Worm (Caenorhabditis elegans): ENCODE measurements around the gene F26F2.7.

Gene F26F2.7

DNA sequence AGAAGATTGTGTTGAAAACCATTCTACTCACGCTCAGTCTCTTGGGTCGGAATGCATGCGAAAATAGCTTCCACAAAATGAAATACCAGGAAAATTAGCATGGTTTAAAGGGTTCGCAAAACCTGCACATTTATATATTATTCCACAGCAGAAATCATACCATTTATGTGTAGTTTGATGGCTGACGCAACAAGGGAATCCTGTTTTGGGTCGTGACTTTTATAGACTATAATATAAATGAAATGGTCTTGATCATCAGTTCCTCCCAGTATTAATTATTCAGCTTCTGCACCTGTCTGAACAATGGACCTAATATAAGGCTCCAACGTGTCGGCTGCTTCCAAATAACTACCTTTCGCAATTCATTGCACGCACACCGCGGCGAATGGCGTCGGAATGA is 42.3 kb downstream of the F26F2.7 start, which contains the start of gene F46B3.8:
TSS of gene F46B3.8 (minus strand) at position 101 of the 400 bp plus-strand sequence.
- no peak for TF ChIP-seq ceh-27 (GFP tag; optimal IDR thresholded peaks at IDR 0.05)
- TF ChIP-seq zfh-2 (GFP tag; conservative IDR thresholded peaks at IDR 0.05), result no peak

DNA sequence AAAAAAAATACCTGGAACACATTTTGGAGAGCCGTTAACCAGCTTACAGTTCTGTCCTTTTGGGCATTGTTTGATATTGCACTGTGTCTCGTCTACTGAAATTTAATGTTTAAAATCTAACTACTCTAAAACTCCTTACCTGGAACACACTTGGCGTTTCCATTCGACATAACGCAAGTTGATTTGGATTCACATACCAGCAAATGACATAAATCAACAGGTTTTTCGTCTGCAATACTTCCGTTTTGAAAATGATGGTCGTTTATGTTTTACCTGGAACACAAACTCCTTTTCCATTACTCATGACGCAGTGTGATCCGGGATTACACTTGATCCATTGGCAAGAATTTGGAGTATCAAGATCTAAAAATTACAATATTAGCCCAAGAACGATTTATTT is 44.5 kb downstream of the F26F2.7 start:
- TF ChIP-seq egl-44 (GFP tag; IDR thresholded peaks at IDR 0.05) (no peak), ztf-18 (tag; optimal IDR thresholded peaks at IDR 0.05) (no peak), efl-1 (GFP tag; optimal IDR thresholded peaks at IDR 0.05) (no peak), nhr-120 (GFP tag; IDR thresholded peaks at IDR 0.05) (no peak), F39B2.1 (GFP tag; IDR thresholded peaks at IDR 0.05) (no peak), nhr-27 (tag; optimal IDR thresholded peaks at IDR 0.05) (no peak), unc-62 (GFP tag; optimal IDR thresholded peaks at IDR 0.05) (no peak), Y53G8AR.9 (GFP tag; conservative IDR thresholded peaks at IDR 0.05) (no peak), aptf-3 (GFP tag; IDR thresholded peaks at IDR 0.05) (no peak), ceh-91 (GFP tag; IDR thresholded peaks at IDR 0.05) (no peak), gei-17 (GFP tag; optimal IDR thresholded peaks at IDR 0.05) (no peak), snpc-3.4 (tag; optimal IDR thresholded peaks at IDR 0.05) (no peak), lag-1 (GFP tag; IDR thresholded peaks at IDR 0.05) (no peak), K12H6.12 (tag; optimal IDR thresholded peaks at IDR 0.05) (no peak), him-1 (tag; optimal IDR thresholded peaks at IDR 0.05) (no peak), hmg-20 (GFP tag; IDR thresholded peaks at IDR 0.05) (no peak), tbx-9 (tag; optimal IDR thresholded peaks at IDR 0.05; ENCODE audit: borderline replicate concordance) (no peak)

DNA sequence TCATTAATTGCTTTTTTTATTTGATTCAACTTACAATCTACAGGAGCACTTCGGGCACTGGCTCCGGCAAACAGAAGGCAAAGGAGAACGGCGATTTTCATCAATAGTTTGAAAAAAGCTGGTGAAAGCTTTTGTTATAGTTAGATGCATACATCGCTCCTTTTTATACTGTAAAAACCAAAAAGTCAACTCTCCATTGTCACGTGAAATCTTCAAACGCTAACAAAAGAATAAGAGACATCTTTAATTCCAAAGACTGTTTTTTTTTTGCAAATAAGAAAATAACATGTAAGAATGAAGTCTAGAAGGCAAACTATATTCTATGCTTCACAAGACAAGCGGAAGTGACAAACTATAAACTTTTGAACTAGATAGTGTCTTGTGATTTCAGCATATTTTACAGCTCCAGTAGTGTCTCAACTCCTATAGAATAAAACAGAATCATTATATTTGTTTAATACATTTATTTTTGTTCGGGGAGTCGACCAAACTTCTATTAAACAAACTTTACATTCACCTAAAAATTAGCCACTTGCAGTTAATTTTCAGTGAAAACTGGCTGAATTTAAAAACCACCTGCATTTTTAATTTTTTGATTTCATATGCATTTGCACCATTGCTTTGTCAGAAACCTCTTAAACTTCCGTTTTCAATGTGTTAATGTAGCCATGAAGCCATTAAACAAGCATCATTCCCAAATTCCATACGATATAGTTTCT is 45.4 kb downstream of the F26F2.7 start, which contains the start of the genes F46B3.9 and srz-18:
TSS of gene F46B3.9 (minus strand) at position 101 of the 719 bp plus-strand sequence.
TSS of gene srz-18 (plus strand) at position 669 of the 719 bp plus-strand sequence.
- no peak for TF ChIP-seq athp-1 (tag; optimal IDR thresholded peaks at IDR 0.05)
- no peak for TF ChIP-seq Y79H2A.3 (GFP tag; conservative IDR thresholded peaks at IDR 0.05)
- no peak for TF ChIP-seq ets-4 (GFP tag; optimal IDR thresholded peaks at IDR 0.05)
- no peak for TF ChIP-seq lag-1 (GFP tag; IDR thresholded peaks at IDR 0.05)
- no peak for TF ChIP-seq die-1 (tag; optimal IDR thresholded peaks at IDR 0.05)
- no peak for TF ChIP-seq ztf-28 (GFP tag; IDR thresholded peaks at IDR 0.05)
- no peak for TF ChIP-seq egl-44 (GFP tag; IDR thresholded peaks at IDR 0.05)
- no peak for TF ChIP-seq nhr-179 (tag; optimal IDR thresholded peaks at IDR 0.05)
- no peak for TF ChIP-seq unc-62 (GFP tag; optimal IDR thresholded peaks at IDR 0.05)
- TF ChIP-seq lsy-27 (tag; optimal IDR thresholded peaks at IDR 0.05; ENCODE audit: borderline replicate concordance, insufficient read depth), result no peak
- no peak for TF ChIP-seq fkh-3 (tag; optimal IDR thresholded peaks at IDR 0.05)
- TF ChIP-seq pbrm-1 (GFP tag; IDR thresholded peaks at IDR 0.05), result no peak
- no peak for TF ChIP-seq F10E7.11 (tag; optimal IDR thresholded peaks at IDR 0.05)
- TF ChIP-seq Y53F4B.3 (GFP tag; IDR thresholded peaks at IDR 0.05), result no peak
- no peak for TF ChIP-seq Y56A3A.18 (GFP tag; IDR thresholded peaks at IDR 0.05)
- TF ChIP-seq chd-7 (tag; optimal IDR thresholded peaks at IDR 0.05), result no peak
- no peak for TF ChIP-seq madf-10 (tag; optimal IDR thresholded peaks at IDR 0.05)
- no peak for TF ChIP-seq nfya-1 (tag; optimal IDR thresholded peaks at IDR 0.05; ENCODE audit: borderline replicate concordance, insufficient read depth)
- no peak for TF ChIP-seq tlf-1 (GFP tag; optimal IDR thresholded peaks at IDR 0.05)
- no peak for TF ChIP-seq F57A8.1 (GFP tag; optimal IDR thresholded peaks at IDR 0.05)

Measured in whole organism, young adult.